Fruit fly (Drosophila melanogaster) whole organism, pupa: ENCODE results near the gene Bulli.

Source experiments
- CG12605 ChIP-seq: fragments of 200-800 bp; sonication (Bioruptor generic); IDR thresholded peaks from 2 replicates; pipeline ENCODE4 v1.3.6; 2022; ENCODE audit warnings: missing biosample characterization, missing genetic modification characterization
- EcR ChIP-seq: fragments of 200-800 bp; sonication (Bioruptor generic); optimal IDR thresholded peaks from 3 replicates; lab custom pipeline; 2019; ENCODE audit warnings: missing biosample characterization, missing genetic modification characterization, mild to moderate bottlenecking, moderate library complexity, missing genetic modification reagents
- Pif1A ChIP-seq: fragments of 200-800 bp; sonication (Bioruptor generic); optimal IDR thresholded peaks from 3 replicates; lab custom pipeline; 2016; ENCODE audit warnings: missing biosample characterization, missing genetic modification characterization

- TF ChIP-seq Pif1A (GFP tag; lab: Kevin White, UChicago) (no peak), EcR (GFP tag; lab: Kevin White, UChicago) (no peak), CG12605 (GFP tag; lab: Robert Waterston, UW) (no peak)
Observed at dm6 chr3L:6508083-6508482, 19.6 kb downstream of the Bulli start.
